Worm (Caenorhabditis elegans): ENCODE data around the gene fbxc-43.

fbxc-43 gene

ce11 chrII:4222469-4222868 lies 13.3 kb downstream of the fbxc-43 start:
- TF ChIP-seq sptf-1 (tag; optimal IDR thresholded peaks at IDR 0.05) (no peak), nhr-12 (tag; optimal IDR thresholded peaks at IDR 0.05) (no peak), lin-15B (tag; optimal IDR thresholded peaks at IDR 0.05) (no peak), ceh-90 (tag; optimal IDR thresholded peaks at IDR 0.05) (no peak), nhr-90 (tag; optimal IDR thresholded peaks at IDR 0.05; ENCODE audit: poor library complexity) (no peak)

- no peak for TF ChIP-seq aha-1 (tag; optimal IDR thresholded peaks at IDR 0.05)
- TF ChIP-seq ets-5 (GFP tag; IDR thresholded peaks at IDR 0.05), result no peak
- no peak for TF ChIP-seq elt-3 (tag; optimal IDR thresholded peaks at IDR 0.05)
- no peak for TF ChIP-seq unc-130 (tag; optimal IDR thresholded peaks at IDR 0.05)
- TF ChIP-seq unc-98 (GFP tag; IDR thresholded peaks at IDR 0.05), result no peak
- no peak for TF ChIP-seq ztf-11 (tag; optimal IDR thresholded peaks at IDR 0.05)
- no peak for TF ChIP-seq efl-3 (GFP tag; optimal IDR thresholded peaks at IDR 0.05)
- TF ChIP-seq hlh-4 (tag; optimal IDR thresholded peaks at IDR 0.05), result no peak
- TF ChIP-seq nhr-76 (tag; optimal IDR thresholded peaks at IDR 0.05), result no peak
- no peak for TF ChIP-seq sptf-1 (tag; optimal IDR thresholded peaks at IDR 0.05)
- no peak for TF ChIP-seq aly-2 (tag; optimal IDR thresholded peaks at IDR 0.05)
- no peak for TF ChIP-seq lin-35 (GFP tag; optimal IDR thresholded peaks at IDR 0.05)
- TF ChIP-seq nhr-71 (tag; optimal IDR thresholded peaks at IDR 0.05), result no peak
These were observed 16.7 kb downstream of the fbxc-43 start, which contains the start of gene F31D5.1 for ce11 chrII:4219062-4219461. Gene F31D5.1, plus strand, starts transcription at chrII:4219362.

- TF ChIP-seq C16A3.4 (tag; optimal IDR thresholded peaks at IDR 0.05) (no peak), egl-13 (tag; optimal IDR thresholded peaks at IDR 0.05) (no peak), efl-1 (optimal IDR thresholded peaks at IDR 0.05) (no peak), efl-1 (GFP tag; optimal IDR thresholded peaks at IDR 0.05 in 1 of 2) (no peak), swsn-7 (tag; optimal IDR thresholded peaks at IDR 0.05) (no peak), mab-9 (GFP tag; IDR thresholded peaks at IDR 0.05) (no peak), irx-1 (tag; optimal IDR thresholded peaks at IDR 0.05) (no peak)
These were observed 20.5 kb downstream of the fbxc-43 start, which contains the start of gene F31D5.2 for ce11 chrII:4215318-4215717. Gene F31D5.2, plus strand, starts transcription at chrII:4215618.

- TF ChIP-seq pax-3 (tag; optimal IDR thresholded peaks at IDR 0.05) (no peak), ces-1 (GFP tag; optimal IDR thresholded peaks at IDR 0.05) (no peak), elt-3 (tag; optimal IDR thresholded peaks at IDR 0.05) (no peak), vab-15 (tag; optimal IDR thresholded peaks at IDR 0.05) (no peak), fkh-4 (tag; optimal IDR thresholded peaks at IDR 0.05; ENCODE audit: borderline replicate concordance) (no peak), blmp-1 (tag; optimal IDR thresholded peaks at IDR 0.05) (no peak), pag-3 (tag; optimal IDR thresholded peaks at IDR 0.05; ENCODE audit: borderline replicate concordance, insufficient read depth) (no peak), nhr-77 (tag; optimal IDR thresholded peaks at IDR 0.05) (no peak), sup-37 (GFP tag; optimal IDR thresholded peaks at IDR 0.05) (no peak), nhr-12 (tag; optimal IDR thresholded peaks at IDR 0.05) (no peak)
These were observed 24.7 kb downstream of the fbxc-43 start, which contains the start of gene F31D5.7 for ce11 chrII:4211113-4211512. Gene F31D5.7, plus strand, starts transcription at chrII:4211413.

ce11 chrII:4209071-4209747 lies 26.6 kb downstream of the fbxc-43 start, which contains the start of gene F31D5.6:
Gene F31D5.6, plus strand, starts transcription at chrII:4209697.
- TF ChIP-seq zag-1 (tag; optimal IDR thresholded peaks at IDR 0.05) (no peak), lin-39 (tag; optimal IDR thresholded peaks at IDR 0.05) (no peak), swsn-7 (tag; optimal IDR thresholded peaks at IDR 0.05) (no peak), C04F5.9 (tag; optimal IDR thresholded peaks at IDR 0.05) (no peak), ceh-90 (tag; optimal IDR thresholded peaks at IDR 0.05) (no peak), lin-14 (GFP tag; optimal IDR thresholded peaks at IDR 0.05) (no peak), efl-3 (GFP tag; optimal IDR thresholded peaks at IDR 0.05) (no peak)

All from whole organism, L1 larva.